Fruit fly (Drosophila melanogaster) whole organism, prepupa: ENCODE data around the gene hll.
A peak's percentile ranks its signal among the peaks of the same experiment; 100 is the strongest.

ENCODE experiments used
- Blimp-1 ChIP-seq: fragments of 200-800 bp; sonication (Bioruptor generic); optimal IDR thresholded peaks from 3 replicates; lab custom pipeline; 2017; ENCODE audit warnings: missing biosample characterization, missing genetic modification characterization, mild to moderate bottlenecking, moderate library complexity, missing genetic modification reagents
- CG1621 ChIP-seq: fragments of 200-800 bp; sonication (Bioruptor generic); optimal IDR thresholded peaks from 3 replicates; lab custom pipeline; 2018; ENCODE audit warnings: missing biosample characterization, mild to moderate bottlenecking, missing genetic modification characterization
- CG16779 ChIP-seq: fragments of 200-800 bp; sonication (Bioruptor generic); optimal IDR thresholded peaks from 3 replicates; lab custom pipeline; 2017; ENCODE audit warnings: missing biosample characterization, mild to moderate bottlenecking, missing genetic modification characterization
- CG3032 ChIP-seq: fragments of 200-800 bp; optimal IDR thresholded peaks from 2 replicates; lab custom pipeline; 2019; ENCODE audit warnings: missing biosample characterization, mild to moderate bottlenecking, missing genetic modification characterization, moderate library complexity
- CG31627 ChIP-seq: fragments of 200-800 bp; sonication (Bioruptor generic); optimal IDR thresholded peaks from 3 replicates; lab custom pipeline; 2016; ENCODE audit warnings: missing biosample characterization, missing genetic modification characterization
- CG32006 ChIP-seq: fragments of 200-800 bp; sonication (Bioruptor generic); optimal IDR thresholded peaks from 3 replicates; lab custom pipeline; 2017; ENCODE audit warnings: missing biosample characterization, mild to moderate bottlenecking, missing genetic modification characterization
- CG34406 ChIP-seq: fragments of 200-800 bp; sonication (Bioruptor generic); optimal IDR thresholded peaks from 3 replicates; lab custom pipeline; 2016; ENCODE audit warnings: missing biosample characterization, missing genetic modification characterization
- CG3919 ChIP-seq: fragments of 200-800 bp; sonication (Bioruptor generic); optimal IDR thresholded peaks from 3 replicates; lab custom pipeline; 2016; ENCODE audit warnings: missing biosample characterization, missing genetic modification characterization
- CG4318 ChIP-seq: fragments of 200-800 bp; sonication (Bioruptor generic); optimal IDR thresholded peaks from 3 replicates; lab custom pipeline; 2017; ENCODE audit warnings: missing biosample characterization, mild to moderate bottlenecking, missing genetic modification characterization
- CG6163 ChIP-seq: fragments of 200-800 bp; sonication (Bioruptor generic); IDR thresholded peaks from 3 replicates; pipeline ENCODE4 v1.3.6; 2022; ENCODE audit warnings: missing biosample characterization, missing genetic modification characterization
- CG6276 ChIP-seq: fragments of 200-800 bp; sonication (Bioruptor generic); optimal IDR thresholded peaks from 2 replicates; lab custom pipeline; 2017; ENCODE audit warnings: missing biosample characterization, mild to moderate bottlenecking, missing genetic modification characterization
- CG6792 ChIP-seq: fragments of 200-800 bp; sonication (Bioruptor generic); optimal IDR thresholded peaks from 3 replicates; lab custom pipeline; 2016; ENCODE audit warnings: missing biosample characterization, missing genetic modification characterization
- CG6808 ChIP-seq: fragments of 200-800 bp; sonication (Bioruptor generic); optimal IDR thresholded peaks from 3 replicates; lab custom pipeline; 2017; ENCODE audit warnings: missing biosample characterization, missing genetic modification characterization, mild to moderate bottlenecking, moderate library complexity, missing genetic modification reagents
- CG7368 ChIP-seq: fragments of 200-800 bp; sonication (Bioruptor generic); optimal IDR thresholded peaks from 3 replicates; lab custom pipeline; 2016; ENCODE audit warnings: missing biosample characterization, missing genetic modification characterization
- CG8119 ChIP-seq: fragments of 200-800 bp; sonication (Bioruptor generic); IDR thresholded peaks from 3 replicates; pipeline ENCODE4 v1.3.6; 2022; ENCODE audit warnings: missing biosample characterization, missing genetic modification characterization
- CG9139 ChIP-seq: fragments of 200-800 bp; sonication (Bioruptor generic); optimal IDR thresholded peaks from 3 replicates; lab custom pipeline; 2017; ENCODE audit warnings: missing biosample characterization, mild to moderate bottlenecking, missing genetic modification characterization
- Eip75B ChIP-seq: fragments of 200-800 bp; sonication (Bioruptor generic); optimal IDR thresholded peaks from 3 replicates; lab custom pipeline; 2016; ENCODE audit warnings: missing biosample characterization, missing genetic modification characterization
- Ets21C ChIP-seq: fragments of 200-800 bp; sonication (Bioruptor generic); optimal IDR thresholded peaks from 3 replicates; lab custom pipeline; 2016; ENCODE audit warnings: missing biosample characterization, missing genetic modification characterization
- Ets96B ChIP-seq: fragments of 200-800 bp; optimal IDR thresholded peaks from 2 replicates; lab custom pipeline; 2019; ENCODE audit warnings: missing biosample characterization, mild to moderate bottlenecking, missing genetic modification characterization, moderate library complexity
- Gug ChIP-seq: fragments of 200-800 bp; sonication (Bioruptor generic); IDR thresholded peaks from 2 replicates; pipeline ENCODE4 v1.3.6; 2022; ENCODE audit warnings: missing biosample characterization, missing genetic modification characterization
- Hr38 ChIP-seq: sonication (Bioruptor generic); optimal IDR thresholded peaks from 2 replicates; lab custom pipeline; 2016; ENCODE audit warnings: missing biosample characterization, missing genetic modification characterization
- Hr4 ChIP-seq: fragments of 200-800 bp; sonication (Bioruptor generic); optimal IDR thresholded peaks from 3 replicates; lab custom pipeline; 2016; ENCODE audit warnings: missing biosample characterization, missing genetic modification characterization
- Lpt ChIP-seq: fragments of 200-800 bp; sonication (Bioruptor generic); optimal IDR thresholded peaks from 3 replicates; lab custom pipeline; 2016; ENCODE audit warnings: missing biosample characterization, missing genetic modification characterization
- Met ChIP-seq: fragments of 200-800 bp; sonication (Bioruptor generic); optimal IDR thresholded peaks from 3 replicates; lab custom pipeline; 2016; ENCODE audit warnings: missing biosample characterization, missing genetic modification characterization
- OdsH ChIP-seq: fragments of 200-800 bp; sonication (Bioruptor generic); optimal IDR thresholded peaks from 3 replicates; lab custom pipeline; 2016; ENCODE audit warnings: missing biosample characterization, missing genetic modification characterization
- Smox ChIP-seq: fragments of 200-800 bp; sonication (Bioruptor generic); optimal IDR thresholded peaks from 3 replicates; lab custom pipeline; 2016; ENCODE audit warnings: missing biosample characterization, missing genetic modification characterization
- Sox102F ChIP-seq: fragments of 200-800 bp; sonication (Bioruptor generic); optimal IDR thresholded peaks from 2 replicates; lab custom pipeline; 2016; ENCODE audit warnings: missing biosample characterization, mild to moderate bottlenecking, missing genetic modification characterization
- Sox14 ChIP-seq: fragments of 200-800 bp; sonication (Bioruptor generic); optimal IDR thresholded peaks from 3 replicates; lab custom pipeline; 2016; ENCODE audit warnings: missing biosample characterization, missing genetic modification characterization
- achi ChIP-seq: fragments of 200-800 bp; sonication (Bioruptor generic); optimal IDR thresholded peaks from 3 replicates; lab custom pipeline; 2016; ENCODE audit warnings: missing biosample characterization, missing genetic modification characterization
- acj6 ChIP-seq: fragments of 200-800 bp; sonication (Bioruptor generic); optimal IDR thresholded peaks from 3 replicates; lab custom pipeline; 2016; ENCODE audit warnings: missing biosample characterization, missing genetic modification characterization
- cyc ChIP-seq: fragments of 200-800 bp; sonication (Bioruptor generic); optimal IDR thresholded peaks from 3 replicates; lab custom pipeline; 2016; ENCODE audit warnings: missing biosample characterization, missing genetic modification characterization
- dsx ChIP-seq: fragments of 200-800 bp; optimal IDR thresholded peaks from 3 replicates; lab custom pipeline; 2019; ENCODE audit warnings: missing biosample characterization, mild to moderate bottlenecking, missing genetic modification characterization, moderate library complexity; ENCODE audit not compliant: poor library complexity, severe bottlenecking
- eg ChIP-seq: fragments of 200-800 bp; sonication (Bioruptor generic); IDR thresholded peaks from 3 replicates; pipeline ENCODE4 v1.3.6; 2022; ENCODE audit warnings: missing biosample characterization, missing genetic modification characterization
- esn ChIP-seq: fragments of 200-800 bp; sonication (Bioruptor generic); optimal IDR thresholded peaks from 2 replicates; lab custom pipeline; 2016; ENCODE audit warnings: missing biosample characterization, mild to moderate bottlenecking, missing genetic modification characterization, moderate library complexity
- fd85E ChIP-seq: fragments of 200-800 bp; sonication (Bioruptor generic); optimal IDR thresholded peaks from 3 replicates; lab custom pipeline; 2016; ENCODE audit warnings: missing biosample characterization, missing genetic modification characterization
- fkh ChIP-seq: fragments of 200-800 bp; sonication (Bioruptor generic); optimal IDR thresholded peaks from 3 replicates; lab custom pipeline; 2017; ENCODE audit warnings: missing biosample characterization, mild to moderate bottlenecking, missing genetic modification characterization, moderate library complexity
- net ChIP-seq: fragments of 200-800 bp; sonication (Bioruptor generic); optimal IDR thresholded peaks from 3 replicates; lab custom pipeline; 2016; ENCODE audit warnings: missing biosample characterization, missing genetic modification characterization
- salr ChIP-seq, 2 experiments: fragments of 200-800 bp; sonication (Bioruptor generic); optimal IDR thresholded peaks; 3 replicates each; lab custom pipeline; 2016 to 2018; ENCODE audit warnings: missing biosample characterization in 2 of 2, missing genetic modification characterization in 2 of 2, mild to moderate bottlenecking in 1 of 2
- ss ChIP-seq, 2 experiments: fragments of 200-800 bp; sonication (Bioruptor generic); optimal IDR thresholded peaks; 2 replicates in 1 of 2; 3 replicates in 1 of 2; lab custom pipeline; 2017 to 2018; ENCODE audit warnings: mild to moderate bottlenecking in 2 of 2, missing biosample characterization in 2 of 2, missing genetic modification characterization in 2 of 2, moderate library complexity in 1 of 2
- svp ChIP-seq: fragments of 200-800 bp; sonication (Bioruptor generic); peaks from one replicate; lab custom pipeline; 2016; ENCODE audit warnings: missing biosample characterization, missing genetic modification characterization
- topi ChIP-seq: fragments of 200-800 bp; sonication (Bioruptor generic); optimal IDR thresholded peaks from 3 replicates; lab custom pipeline; 2016; ENCODE audit warnings: missing biosample characterization, missing genetic modification characterization
- vri ChIP-seq: fragments of 200-800 bp; sonication (Bioruptor generic); optimal IDR thresholded peaks from 3 replicates; lab custom pipeline; 2016; ENCODE audit warnings: missing biosample characterization, mild to moderate bottlenecking, missing genetic modification characterization

Gene hll

dm6 chr2L:14020875-14021643 lies 5.7 kb upstream of the hll start (continued):
- peak; percentile 60 for TF ChIP-seq dsx
- TF ChIP-seq CG8119 (GFP tag; lab: Robert Waterston, UW) = peak; percentile 74
- TF ChIP-seq CG7368 (GFP tag; lab: Kevin White, UChicago) = peak; percentile 41
- peak; percentile 44 to 84 for TF ChIP-seq salr (GFP tag; optimal IDR thresholded peaks at IDR 0.05; lab: Kevin White, UChicago)
- TF ChIP-seq Ets21C (GFP tag; lab: Kevin White, UChicago) = peak; percentile 13
- peak; percentile 76 for TF ChIP-seq Hr4 (GFP tag; lab: Kevin White, UChicago)
- TF ChIP-seq CG6808 (GFP tag; lab: Kevin White, UChicago) = no peak
- TF ChIP-seq Gug (GFP tag; lab: Robert Waterston, UW) = peak; percentile 68
- no peak for TF ChIP-seq fd85E (GFP tag; lab: Kevin White, UChicago)
- TF ChIP-seq CG6792 (GFP tag; lab: Kevin White, UChicago) = peak; percentile 47
- peak; percentile 74 for TF ChIP-seq CG1621 (tag; lab: Kevin White, UChicago)
- TF ChIP-seq CG6276 (GFP tag; lab: Kevin White, UChicago) = peak; percentile 41
- TF ChIP-seq eg (GFP tag; lab: Robert Waterston, UW) = peak; percentile 82
- TF ChIP-seq Smox (GFP tag; lab: Kevin White, UChicago) = peak; percentile 61
- TF ChIP-seq Ets96B = peak; percentile 48
- TF ChIP-seq esn (GFP tag; lab: Kevin White, UChicago) = peak; percentile 51
- TF ChIP-seq CG16779 = peak; percentile 20
- no peak for TF ChIP-seq svp (GFP tag; lab: Kevin White, UChicago)
- no peak for TF ChIP-seq Eip75B (GFP tag; lab: Kevin White, UChicago)

dm6 chr2L:14021646-14022129 lies 5.1 kb upstream of the hll start:
- TF ChIP-seq CG1621 (tag; lab: Kevin White, UChicago) = peak; percentile 96
- 0 out of 2 replicates have a peak, but pooled peaks have one; percentile 4 for TF ChIP-seq Gug (GFP tag; lab: Robert Waterston, UW)
- no peak for TF ChIP-seq CG8119 (GFP tag; lab: Robert Waterston, UW)
- TF ChIP-seq vri (GFP tag; lab: Kevin White, UChicago) = no peak
- TF ChIP-seq Sox14 = no peak
- peak; percentile 41; the same call in 1 of the 3 replicates for TF ChIP-seq CG6163 (GFP tag; lab: Robert Waterston, UW)
- no peak for TF ChIP-seq Smox (GFP tag; lab: Kevin White, UChicago)
- TF ChIP-seq fkh (GFP tag; lab: Kevin White, UChicago) = peak; percentile 97
- TF ChIP-seq CG32006 = no peak
- TF ChIP-seq ss (GFP tag; optimal IDR thresholded peaks at IDR 0.05; lab: Kevin White, UChicago) = no peak
- TF ChIP-seq Met (GFP tag; lab: Kevin White, UChicago) = no peak
- TF ChIP-seq acj6 = no peak
- TF ChIP-seq CG9139 (GFP tag; lab: Kevin White, UChicago) = no peak
- TF ChIP-seq CG16779 = no peak
- no peak for TF ChIP-seq CG31627 (GFP tag; lab: Kevin White, UChicago)
- no peak for TF ChIP-seq CG3919
- no peak for TF ChIP-seq Ets21C (GFP tag; lab: Kevin White, UChicago)
- no peak for TF ChIP-seq Hr38 (GFP tag; lab: Kevin White, UChicago)
- no peak for TF ChIP-seq Sox102F (GFP tag; lab: Kevin White, UChicago)
- TF ChIP-seq salr (GFP tag; optimal IDR thresholded peaks at IDR 0.05; lab: Kevin White, UChicago) = peak in 1 of 2 experiments; percentile 4

- TF ChIP-seq Met (GFP tag; lab: Kevin White, UChicago) = peak; percentile 61
- TF ChIP-seq OdsH (GFP tag; lab: Kevin White, UChicago) = peak; percentile 82
- TF ChIP-seq topi (GFP tag; lab: Kevin White, UChicago) = peak; percentile 31
- TF ChIP-seq cyc (GFP tag; lab: Kevin White, UChicago) = peak; percentile 55
- TF ChIP-seq eg (GFP tag; lab: Robert Waterston, UW) = peak; percentile 96
- TF ChIP-seq Gug (GFP tag; lab: Robert Waterston, UW) = peak; percentile 95
- peak; percentile 90 for TF ChIP-seq achi (GFP tag; lab: Kevin White, UChicago)
- peak; percentile 89 for TF ChIP-seq CG4318 (GFP tag; lab: Kevin White, UChicago)
- TF ChIP-seq dsx = peak; percentile 90
- TF ChIP-seq fd85E (GFP tag; lab: Kevin White, UChicago) = no peak
- TF ChIP-seq Blimp-1 = peak; percentile 5
- TF ChIP-seq Eip75B (GFP tag; lab: Kevin White, UChicago) = peak; percentile 56
- peak; percentile 91 for TF ChIP-seq CG3032 (tag; lab: Kevin White, UChicago)
- peak; percentile 94 for TF ChIP-seq CG6276 (GFP tag; lab: Kevin White, UChicago)
- TF ChIP-seq Lpt (GFP tag; lab: Kevin White, UChicago) = peak; percentile 85
- peak; percentile 74 for TF ChIP-seq CG34406 (GFP tag; lab: Kevin White, UChicago)
- TF ChIP-seq CG3919 = peak; percentile 77
- TF ChIP-seq CG7368 (GFP tag; lab: Kevin White, UChicago) = peak; percentile 37
- peak; percentile 60 for TF ChIP-seq Sox102F (GFP tag; lab: Kevin White, UChicago)
- peak; percentile 69 for TF ChIP-seq esn (GFP tag; lab: Kevin White, UChicago)
- TF ChIP-seq Smox (GFP tag; lab: Kevin White, UChicago) = peak; percentile 42
- TF ChIP-seq ss (GFP tag; optimal IDR thresholded peaks at IDR 0.05; lab: Kevin White, UChicago) = peak; percentile 60 to 78
- peak; percentile 73 for TF ChIP-seq net (GFP tag; lab: Kevin White, UChicago)
- peak; percentile 69 for TF ChIP-seq CG9139 (GFP tag; lab: Kevin White, UChicago)
These were observed 4.6 kb upstream of the hll start for dm6 chr2L:14022130-14022735.
